Worm (Caenorhabditis elegans) whole organism, young adult: ENCODE data around the gene istr-1.

Experiments used
- B0035.1 ChIP-seq: sonication (generic microtip); optimal IDR thresholded peaks from 2 replicates; lab custom pipeline; 2016; ENCODE audit warnings: missing genetic modification characterization, mild to moderate bottlenecking, missing compliant biosample characterization, missing genotype, missing genetic modification reagents
- F33H1.4 ChIP-seq: fragments of 200-800 bp; sonication (Bioruptor generic); IDR thresholded peaks from 2 replicates; pipeline ENCODE4 v1.3.6; 2022; ENCODE audit warnings: missing genetic modification reagents, missing genetic modification characterization, missing compliant biosample characterization
- F57C9.4 ChIP-seq: sonication (generic microtip); optimal IDR thresholded peaks from 2 replicates; lab custom pipeline; 2017; ENCODE audit warnings: mild to moderate bottlenecking, missing genetic modification characterization, missing compliant biosample characterization
- akir-1 ChIP-seq: fragments of 200-800 bp; sonication (Bioruptor generic); optimal IDR thresholded peaks from 2 replicates; lab custom pipeline; 2018; ENCODE audit warnings: mild to moderate bottlenecking, missing genetic modification characterization, moderate library complexity, missing compliant biosample characterization
- ama-1 ChIP-seq, 3 experiments: fragments of 150-350 bp in 1 of 3; sonication (generic microtip) in 2 of 3; optimal IDR thresholded peaks; 2 replicates each; lab custom pipeline; 2014 to 2018; ENCODE audit warnings: missing biosample characterization in 2 of 3, missing genetic modification characterization in 2 of 3, missing genetic modification reagents in 2 of 3
- lir-1 ChIP-seq: fragments of 200-800 bp; sonication (Bioruptor generic); conservative IDR thresholded peaks from 2 replicates; pipeline ENCODE4 v1.3.6; 2022; ENCODE audit warnings: missing genetic modification reagents, missing genetic modification characterization, missing compliant biosample characterization
- madf-8 ChIP-seq: fragments of 200-800 bp; sonication (Bioruptor generic); conservative IDR thresholded peaks from 2 replicates; pipeline ENCODE4 v1.3.6; 2022; ENCODE audit warnings: missing genetic modification reagents, missing genetic modification characterization, missing compliant biosample characterization
- pha-4 ChIP-seq: fragments of 150-350 bp; sonication (generic microtip); optimal IDR thresholded peaks from 2 replicates; lab custom pipeline; 2014; ENCODE audit warnings: missing biosample characterization, missing genetic modification reagents, missing genetic modification characterization
- unc-130 ChIP-seq: sonication (generic microtip); optimal IDR thresholded peaks from 2 replicates; lab custom pipeline; 2016; ENCODE audit warnings: missing genetic modification reagents, missing genetic modification characterization, missing compliant biosample characterization
- ztf-18 ChIP-seq: sonication (generic microtip); optimal IDR thresholded peaks from 2 replicates; lab custom pipeline; 2016; ENCODE audit warnings: missing genotype, mild to moderate bottlenecking, missing genetic modification characterization, missing compliant biosample characterization
- ztf-26 ChIP-seq: sonication (generic microtip); optimal IDR thresholded peaks from 2 replicates; lab custom pipeline; 2017; ENCODE audit warnings: missing genetic modification characterization, missing compliant biosample characterization
- ztf-3 ChIP-seq: fragments of 200-800 bp; sonication (Bioruptor generic); optimal IDR thresholded peaks from 2 replicates; lab custom pipeline; 2018; ENCODE audit warnings: mild to moderate bottlenecking, missing genetic modification characterization, missing compliant biosample characterization

DNA sequence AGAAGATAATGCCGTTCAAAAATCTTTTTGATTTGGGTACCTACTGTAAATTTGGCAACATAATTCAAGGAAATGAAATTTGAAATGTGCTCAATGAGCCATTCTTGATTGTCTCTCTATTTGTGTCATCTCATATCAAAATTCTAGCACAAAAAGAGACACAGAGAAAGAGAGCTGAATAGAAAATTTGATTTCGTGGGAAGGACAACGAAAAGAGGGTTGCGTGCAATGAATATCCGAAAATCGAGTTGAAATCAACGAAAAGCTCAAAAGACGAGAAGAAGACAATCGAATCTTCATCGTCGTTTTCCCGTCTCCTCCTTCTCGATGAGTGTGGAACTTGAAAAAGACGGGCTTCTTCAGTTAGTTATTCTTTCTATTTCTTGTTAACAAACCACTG, 50.2 kb downstream of the istr-1 start, which contains the start of gene C15C8.5:
- no peak for TF ChIP-seq unc-130 (GFP tag; lab: Kevin White, UChicago)
- TF ChIP-seq lir-1 (GFP tag; lab: Robert Waterston, UW): no peak
- TF ChIP-seq F57C9.4 (tag; lab: Kevin White, UChicago): no peak
- no peak for TF ChIP-seq B0035.1
- no peak for TF ChIP-seq ama-1 (optimal IDR thresholded peaks at IDR 0.05; lab: Kevin White, UChicago)
- TF ChIP-seq ama-1 (GFP tag; optimal IDR thresholded peaks at IDR 0.05; lab: Kevin White, UChicago): no peak
- no peak for TF ChIP-seq pha-4 (tag; lab: Kevin White, UChicago)
- TF ChIP-seq F33H1.4 (GFP tag; lab: Robert Waterston, UW): no peak
- no peak for TF ChIP-seq ztf-26 (tag; lab: Kevin White, UChicago)
- TF ChIP-seq akir-1 (GFP tag; lab: Kevin White, UChicago): no peak
- no peak for TF ChIP-seq madf-8
- no peak for TF ChIP-seq ztf-18 (tag; lab: Kevin White, UChicago)
- TF ChIP-seq ztf-3: no peak
